Fruit fly (Drosophila melanogaster) whole organism, pupa: ENCODE data around the gene mRpS23.

Experiments
- CG10348 ChIP-seq: fragments of 200-800 bp; sonication (Bioruptor generic); IDR thresholded peaks from 2 replicates; pipeline ENCODE4 v1.3.6; 2022; ENCODE audit warnings: missing biosample characterization, missing genetic modification characterization
- CG12605 ChIP-seq: fragments of 200-800 bp; sonication (Bioruptor generic); IDR thresholded peaks from 2 replicates; pipeline ENCODE4 v1.3.6; 2022; ENCODE audit warnings: missing biosample characterization, missing genetic modification characterization
- CG32121 ChIP-seq: fragments of 200-800 bp; sonication (Bioruptor generic); IDR thresholded peaks from 2 replicates; pipeline ENCODE4 v1.3.6; 2022; ENCODE audit warnings: missing biosample characterization, missing genetic modification characterization
- EcR ChIP-seq: fragments of 200-800 bp; sonication (Bioruptor generic); optimal IDR thresholded peaks from 3 replicates; lab custom pipeline; 2019; ENCODE audit warnings: missing biosample characterization, missing genetic modification characterization, mild to moderate bottlenecking, moderate library complexity, missing genetic modification reagents
- Ets98B ChIP-seq: fragments of 200-800 bp; sonication (Bioruptor generic); IDR thresholded peaks from 2 replicates; pipeline ENCODE4 v1.3.6; 2022; ENCODE audit warnings: missing biosample characterization, missing genetic modification characterization
- Pif1B ChIP-seq: fragments of 200-800 bp; sonication (Bioruptor generic); optimal IDR thresholded peaks from 3 replicates; lab custom pipeline; 2016; ENCODE audit warnings: missing biosample characterization, missing genetic modification characterization
- gl ChIP-seq: fragments of 200-800 bp; sonication (Bioruptor generic); optimal IDR thresholded peaks from 2 replicates; lab custom pipeline; 2018; ENCODE audit warnings: missing biosample characterization, mild to moderate bottlenecking, missing genetic modification characterization
- rn ChIP-seq: fragments of 200-800 bp; sonication (Bioruptor generic); IDR thresholded peaks from 2 replicates; pipeline ENCODE4 v1.3.6; 2022; ENCODE audit warnings: missing biosample characterization, missing genetic modification characterization

dm6 chr2L:13803805-13804560 is 30.9 kb downstream of the mRpS23 start:
- TF ChIP-seq CG12605 (no peak), CG32121 (GFP tag; lab: Robert Waterston, UW) (no peak), rn (GFP tag; lab: Robert Waterston, UW) (no peak), EcR (GFP tag; lab: Kevin White, UChicago) (no peak), Pif1B (GFP tag; lab: Kevin White, UChicago) (no peak), gl (tag; lab: Kevin White, UChicago) (no peak), CG10348 (GFP tag; lab: Robert Waterston, UW) (no peak), Ets98B (GFP tag; lab: Robert Waterston, UW) (no peak)
